Fruit fly (Drosophila melanogaster): Measurements from ENCODE around the gene CG9213.

Gene CG9213

dm6 chrX:15554256-15554678 lies 20.1 kb downstream of the CG9213 start, which contains the start of gene Ac13E (continued):
- TF ChIP-seq Eip74EF (GFP tag; optimal IDR thresholded peaks at IDR 0.05) (peak in 1 of 2 experiments; percentile 88), HLH54F (GFP tag; optimal IDR thresholded peaks at IDR 0.05) (peak; percentile 85), hkb (optimal IDR thresholded peaks at IDR 0.05) (no peak), hkb (GFP tag; IDR thresholded peaks at IDR 0.05) (peak; percentile 93), knrl (GFP tag; IDR thresholded peaks at IDR 0.05; ENCODE audit: partially characterized antibody) (peak; percentile 68; the same call in 2 of the 3 replicates), CG12744 (GFP tag; optimal IDR thresholded peaks at IDR 0.05) (peak; percentile 78), seq (GFP tag; IDR thresholded peaks at IDR 0.05) (peak; percentile 85), chn (GFP tag; optimal IDR thresholded peaks at IDR 0.05) (peak; percentile 90), pros (GFP tag; optimal IDR thresholded peaks at IDR 0.05) (peak; percentile 44), CG3995 (GFP tag; optimal IDR thresholded peaks at IDR 0.05) (peak; percentile 58), lov (optimal IDR thresholded peaks at IDR 0.05) (no peak), lov (GFP tag; IDR thresholded peaks at IDR 0.05) (0 out of 3 replicates have a peak, but pooled peaks have one; percentile 29), br (optimal IDR thresholded peaks at IDR 0.05) (no peak), lmd (GFP tag; IDR thresholded peaks at IDR 0.05) (peak; percentile 92), Elba2 (GFP tag; optimal IDR thresholded peaks at IDR 0.05) (peak; percentile 41), CG6175 (GFP tag; IDR thresholded peaks at IDR 0.05) (peak; percentile 66; the same call in 2 of the 3 replicates), CG7271 (tag; optimal IDR thresholded peaks at IDR 0.05) (peak; percentile 43), Adf1 (GFP tag; IDR thresholded peaks at IDR 0.05) (peak; percentile 70), pan (optimal IDR thresholded peaks at IDR 0.05) (no peak), pan (GFP tag; optimal IDR thresholded peaks at IDR 0.05 in 1 of 2, IDR thresholded peaks at IDR 0.05 in 1 of 2) (peak in 1 of 2 experiments; percentile 87), dimm (GFP tag; IDR thresholded peaks at IDR 0.05) (no peak), peb (GFP tag; IDR thresholded peaks at IDR 0.05) (peak; percentile 79; the same call in 1 of the 2 replicates), ftz-f1 (GFP tag; optimal IDR thresholded peaks at IDR 0.05) (peak; percentile 59), CG10267 (tag; optimal IDR thresholded peaks at IDR 0.05) (peak; percentile 82), sima (GFP tag; optimal IDR thresholded peaks at IDR 0.05) (peak; percentile 15), Hr3 (GFP tag; optimal IDR thresholded peaks at IDR 0.05) (peak; percentile 85), CG17612 (GFP tag; IDR thresholded peaks at IDR 0.05) (0 out of 2 replicates have a peak, but pooled peaks have one; percentile 56), klu (GFP tag; IDR thresholded peaks at IDR 0.05) (peak; percentile 73; the same call in 1 of the 2 replicates), corto (GFP tag; optimal IDR thresholded peaks at IDR 0.05) (peak; percentile 70), CG3163 (GFP tag; optimal IDR thresholded peaks at IDR 0.05) (peak; percentile 52), CG2889 (GFP tag; IDR thresholded peaks at IDR 0.05) (peak; percentile 71; the same call in 1 of the 3 replicates), ato (GFP tag; IDR thresholded peaks at IDR 0.05; ENCODE audit: partially characterized antibody) (no peak), Drgx (GFP tag; IDR thresholded peaks at IDR 0.05) (peak; percentile 84), CG10321 (GFP tag; IDR thresholded peaks at IDR 0.05) (peak; percentile 40; the same call in 1 of the 2 replicates), Sin3A (optimal IDR thresholded peaks at IDR 0.05) (no peak), Hr51 (GFP tag; optimal IDR thresholded peaks at IDR 0.05) (peak; percentile 83 to 91), Blimp-1 (GFP tag; optimal IDR thresholded peaks at IDR 0.05) (peak; percentile 81), CG9817 (tag; optimal IDR thresholded peaks at IDR 0.05) (peak; percentile 83), phol (tag; optimal IDR thresholded peaks at IDR 0.05) (peak; percentile 89), CG9215 (GFP tag; IDR thresholded peaks at IDR 0.05) (peak; percentile 96), sc (optimal IDR thresholded peaks at IDR 0.05) (no peak), sc (GFP tag; optimal IDR thresholded peaks at IDR 0.05) (peak; percentile 84), Hmx (GFP tag; optimal IDR thresholded peaks at IDR 0.05) (peak; percentile 60), CG7372 (GFP tag; IDR thresholded peaks at IDR 0.05) (peak; percentile 89), Mes4 (GFP tag; optimal IDR thresholded peaks at IDR 0.05) (peak; percentile 65), eyg (GFP tag; optimal IDR thresholded peaks at IDR 0.05) (peak; percentile 18), CG12299 (tag; optimal IDR thresholded peaks at IDR 0.05) (peak; percentile 86), dpn (GFP tag; optimal IDR thresholded peaks at IDR 0.05) (peak; percentile 80 to 91), pb (GFP tag; optimal IDR thresholded peaks at IDR 0.05) (peak; percentile 59), CG34422 (GFP tag; IDR thresholded peaks at IDR 0.05) (peak; percentile 69), CG17802 (tag; optimal IDR thresholded peaks at IDR 0.05) (peak; percentile 22), ase (GFP tag; IDR thresholded peaks at IDR 0.05) (peak; percentile 75)
